Fruit fly (Drosophila melanogaster) whole organism, embryonic: ENCODE results near the gene CG8319.
A peak's percentile ranks its signal among the peaks of the same experiment; 100 is the strongest.

Source experiments
- CG1233 ChIP-seq: fragments of 200-800 bp; sonication (Bioruptor generic); optimal IDR thresholded peaks from 4 replicates; lab custom pipeline; 2018; ENCODE audit warnings: missing biosample characterization, mild to moderate bottlenecking, missing genetic modification characterization
- CG13287 ChIP-seq: fragments of 200-800 bp; sonication (Bioruptor generic); IDR thresholded peaks from 2 replicates; pipeline ENCODE4 v1.3.6; 2022; ENCODE audit warnings: missing biosample characterization, missing genetic modification characterization; ENCODE audit not compliant: partially characterized antibody
- CG13775 ChIP-seq: fragments of 200-800 bp; sonication (Bioruptor generic); optimal IDR thresholded peaks from 3 replicates; lab custom pipeline; 2017; ENCODE audit warnings: missing biosample characterization, mild to moderate bottlenecking, missing genetic modification characterization
- CG14667 ChIP-seq: fragments of 200-800 bp; sonication (Bioruptor generic); IDR thresholded peaks from 2 replicates; pipeline ENCODE4 v1.3.6; 2022; ENCODE audit warnings: missing biosample characterization, missing genetic modification characterization
- CG15479 ChIP-seq: fragments of 200-800 bp; sonication (Bioruptor generic); optimal IDR thresholded peaks from 3 replicates; lab custom pipeline; 2019; ENCODE audit warnings: missing biosample characterization, mild to moderate bottlenecking, missing genetic modification characterization, moderate library complexity
- CG17361 ChIP-seq: fragments of 200-800 bp; sonication (Bioruptor generic); IDR thresholded peaks from 3 replicates; pipeline ENCODE4 v1.3.6; 2022; ENCODE audit warnings: missing biosample characterization, missing genetic modification characterization
- CG18599 ChIP-seq: fragments of 200-800 bp; sonication (Bioruptor generic); optimal IDR thresholded peaks from 3 replicates; lab custom pipeline; 2017; ENCODE audit warnings: missing biosample characterization, missing genetic modification characterization, mild to moderate bottlenecking, moderate library complexity, missing genetic modification reagents
- CG18619 ChIP-seq: fragments of 200-800 bp; sonication (Bioruptor generic); optimal IDR thresholded peaks from 3 replicates; lab custom pipeline; 2017; ENCODE audit warnings: missing biosample characterization, mild to moderate bottlenecking, missing genetic modification characterization
- CG3065 ChIP-seq: fragments of 200-800 bp; sonication (Bioruptor generic); optimal IDR thresholded peaks from 2 replicates; lab custom pipeline; 2016; ENCODE audit warnings: missing biosample characterization, missing genetic modification characterization
- CG31388 ChIP-seq: fragments of 200-800 bp; sonication (Bioruptor generic); optimal IDR thresholded peaks from 2 replicates; lab custom pipeline; 2016; ENCODE audit warnings: missing biosample characterization, missing genetic modification characterization
- CG3838 ChIP-seq: fragments of 200-800 bp; sonication (Bioruptor generic); optimal IDR thresholded peaks from 3 replicates; lab custom pipeline; 2016; ENCODE audit warnings: missing biosample characterization, missing genetic modification characterization
- CG4328 ChIP-seq: fragments of 200-800 bp; sonication (Bioruptor generic); optimal IDR thresholded peaks from 3 replicates; lab custom pipeline; 2017; ENCODE audit warnings: missing biosample characterization, missing genetic modification reagents, missing genetic modification characterization
- CG4820 ChIP-seq: fragments of 200-800 bp; sonication (Bioruptor generic); optimal IDR thresholded peaks from 3 replicates; lab custom pipeline; 2016; ENCODE audit warnings: missing biosample characterization, missing genetic modification characterization
- CG4854 ChIP-seq: fragments of 200-800 bp; sonication (Bioruptor generic); optimal IDR thresholded peaks from 2 replicates; lab custom pipeline; 2016; ENCODE audit warnings: missing biosample characterization, missing genetic modification characterization, inconsistent platforms
- CG6175 ChIP-seq: fragments of 200-800 bp; sonication (Bioruptor generic); IDR thresholded peaks from 3 replicates; pipeline ENCODE4 v1.3.6; 2022; ENCODE audit warnings: missing biosample characterization, missing genetic modification characterization
- CG6683 ChIP-seq: fragments of 200-800 bp; sonication (Bioruptor generic); optimal IDR thresholded peaks from 2 replicates; lab custom pipeline; 2017; ENCODE audit warnings: missing biosample characterization, mild to moderate bottlenecking, missing genetic modification characterization, missing genetic modification reagents
- CG7556 ChIP-seq: fragments of 200-800 bp; sonication (Bioruptor generic); optimal IDR thresholded peaks from 2 replicates; lab custom pipeline; 2017; ENCODE audit warnings: missing biosample characterization, mild to moderate bottlenecking, missing genetic modification characterization
- CG7987 ChIP-seq: fragments of 200-800 bp; sonication (Bioruptor generic); optimal IDR thresholded peaks from 2 replicates; lab custom pipeline; 2018; ENCODE audit warnings: missing biosample characterization, mild to moderate bottlenecking, missing genetic modification characterization, moderate library complexity
- CG8290 ChIP-seq, 3 experiments: fragments of 200-800 bp; sonication (Bioruptor generic); optimal IDR thresholded peaks; 2 replicates each; lab custom pipeline; 2016 to 2019; ENCODE audit warnings: missing biosample characterization in 3 of 3, missing genetic modification characterization in 3 of 3, mild to moderate bottlenecking in 2 of 3, moderate library complexity in 1 of 3
- CG8478 ChIP-seq: fragments of >200 bp; optimal IDR thresholded peaks from 2 replicates; lab custom pipeline; 2018
- CG9797 ChIP-seq: fragments of 200-800 bp; sonication (Bioruptor generic); optimal IDR thresholded peaks from 3 replicates; lab custom pipeline; 2018; ENCODE audit warnings: missing biosample characterization, mild to moderate bottlenecking, missing genetic modification characterization
- CG9817 ChIP-seq: fragments of 200-800 bp; sonication (Bioruptor generic); optimal IDR thresholded peaks from 2 replicates; lab custom pipeline; 2018; ENCODE audit warnings: missing biosample characterization, mild to moderate bottlenecking, missing genetic modification characterization, moderate library complexity
- CG9876 ChIP-seq: fragments of 200-800 bp; sonication (Bioruptor generic); optimal IDR thresholded peaks from 2 replicates; lab custom pipeline; 2016; ENCODE audit warnings: missing biosample characterization, missing genetic modification characterization
- Fer2 ChIP-seq: fragments of 200-800 bp; sonication (Bioruptor generic); optimal IDR thresholded peaks from 2 replicates; lab custom pipeline; 2018; ENCODE audit warnings: missing biosample characterization, mild to moderate bottlenecking, missing genetic modification characterization, moderate library complexity
- Hmx ChIP-seq: fragments of 200-800 bp; sonication (Bioruptor generic); optimal IDR thresholded peaks from 2 replicates; lab custom pipeline; 2016; ENCODE audit warnings: missing biosample characterization, missing genetic modification characterization
- Hr51 ChIP-seq, 2 experiments: fragments of 200-800 bp; sonication (Bioruptor generic); optimal IDR thresholded peaks; 2 replicates in 1 of 2; 3 replicates in 1 of 2; lab custom pipeline; 2016 to 2018; ENCODE audit warnings: missing biosample characterization in 2 of 2, missing genetic modification characterization in 2 of 2, mild to moderate bottlenecking in 1 of 2, moderate library complexity in 1 of 2
- Mes4 ChIP-seq: fragments of 200-800 bp; sonication (Bioruptor generic); optimal IDR thresholded peaks from 2 replicates; lab custom pipeline; 2016; ENCODE audit warnings: missing biosample characterization, missing genetic modification characterization
- Optix ChIP-seq: fragments of 200-800 bp; sonication (Bioruptor generic); IDR thresholded peaks from 3 replicates; pipeline ENCODE4 v1.3.6; 2022; ENCODE audit warnings: missing biosample characterization, missing genetic modification characterization
- Poxn ChIP-seq: fragments of 200-800 bp; sonication (Bioruptor generic); IDR thresholded peaks from 2 replicates; pipeline ENCODE4 v1.3.6; 2022; ENCODE audit warnings: missing biosample characterization, missing genetic modification characterization
- Trl ChIP-seq, 3 experiments: fragments of >200 bp in 2 of 3; fragments of 200-800 bp in 1 of 3; sonication (Bioruptor generic) in 1 of 3; optimal IDR thresholded peaks; 2 replicates in 1 of 3; 3 replicates in 2 of 3; lab custom pipeline; 2016 to 2017; ENCODE audit warnings: missing biosample characterization in 1 of 3, missing genetic modification characterization in 1 of 3
- Usf ChIP-seq: fragments of 200-800 bp; sonication (Bioruptor generic); optimal IDR thresholded peaks from 2 replicates; lab custom pipeline; 2017; ENCODE audit warnings: missing genotype, missing biosample characterization, missing genetic modification characterization
- az2 ChIP-seq: fragments of 200-800 bp; sonication (Bioruptor generic); optimal IDR thresholded peaks from 3 replicates; lab custom pipeline; 2016; ENCODE audit warnings: missing biosample characterization, missing genetic modification characterization
- dmrt11E ChIP-seq: fragments of 200-800 bp; sonication (Bioruptor generic); optimal IDR thresholded peaks from 3 replicates; lab custom pipeline; 2018; ENCODE audit warnings: missing biosample characterization, mild to moderate bottlenecking, missing genetic modification characterization, moderate library complexity
- ftz-f1 ChIP-seq: fragments of 200-800 bp; sonication (Bioruptor generic); optimal IDR thresholded peaks from 2 replicates; lab custom pipeline; 2016; ENCODE audit warnings: missing biosample characterization, missing genetic modification characterization
- grau ChIP-seq: fragments of 200-800 bp; optimal IDR thresholded peaks from 3 replicates; lab custom pipeline; 2019; ENCODE audit warnings: missing biosample characterization, mild to moderate bottlenecking, missing genetic modification characterization, moderate library complexity
- her ChIP-seq: fragments of 200-800 bp; sonication (Bioruptor generic); optimal IDR thresholded peaks from 2 replicates; lab custom pipeline; 2016; ENCODE audit warnings: missing biosample characterization, missing genetic modification characterization
- insv ChIP-seq, 2 experiments: fragments of 200-800 bp; sonication (Bioruptor generic); optimal IDR thresholded peaks; 3 replicates each; lab custom pipeline; 2016 to 2018; ENCODE audit warnings: missing biosample characterization in 2 of 2, missing genetic modification characterization in 2 of 2
- inv ChIP-seq: fragments of 200-800 bp; sonication (Bioruptor generic); IDR thresholded peaks from 2 replicates; pipeline ENCODE4 v1.3.6; 2022; ENCODE audit warnings: missing biosample characterization, missing genetic modification characterization; ENCODE audit not compliant: partially characterized antibody
- lab ChIP-seq: fragments of 200-800 bp; sonication (Bioruptor generic); optimal IDR thresholded peaks from 3 replicates; lab custom pipeline; 2017; ENCODE audit warnings: missing biosample characterization, missing genetic modification characterization, mild to moderate bottlenecking, moderate library complexity, missing genetic modification reagents
- mirr ChIP-seq: fragments of 200-800 bp; sonication (Bioruptor generic); optimal IDR thresholded peaks from 3 replicates; lab custom pipeline; 2018; ENCODE audit warnings: missing biosample characterization, mild to moderate bottlenecking, missing genetic modification characterization
- nerfin-1 ChIP-seq: fragments of 200-800 bp; sonication (Bioruptor generic); optimal IDR thresholded peaks from 3 replicates; lab custom pipeline; 2019; ENCODE audit warnings: missing biosample characterization, mild to moderate bottlenecking, missing genetic modification characterization, moderate library complexity
- odd ChIP-seq: fragments of 200-800 bp; sonication (Bioruptor generic); optimal IDR thresholded peaks from 2 replicates; lab custom pipeline; 2017; ENCODE audit warnings: missing biosample characterization, mild to moderate bottlenecking, missing genetic modification characterization
- p53 ChIP-seq: fragments of 200-800 bp; sonication (Bioruptor generic); optimal IDR thresholded peaks from 2 replicates; lab custom pipeline; 2016; ENCODE audit warnings: missing biosample characterization, missing genetic modification characterization
- prd ChIP-seq, 3 experiments: fragments of >200 bp in 2 of 3; fragments of 200-800 bp in 1 of 3; sonication (Bioruptor generic) in 1 of 3; optimal IDR thresholded peaks in 2 of 3; IDR thresholded peaks in 1 of 3; 2 replicates in 2 of 3; 3 replicates in 1 of 3; pipeline versions ENCODE4 v1.3.6 to Lab custom; 2017 to 2022; ENCODE audit warnings: missing biosample characterization in 1 of 3, missing genetic modification characterization in 1 of 3
- pros ChIP-seq: fragments of 200-800 bp; sonication (Bioruptor generic); optimal IDR thresholded peaks from 3 replicates; lab custom pipeline; 2019; ENCODE audit warnings: missing biosample characterization, mild to moderate bottlenecking, missing genetic modification characterization, moderate library complexity
- sd ChIP-seq: fragments of 200-800 bp; sonication (Bioruptor generic); optimal IDR thresholded peaks from 3 replicates; lab custom pipeline; 2018; ENCODE audit warnings: missing biosample characterization, mild to moderate bottlenecking, missing genetic modification characterization, moderate library complexity
- sens ChIP-seq: fragments of 200-800 bp; sonication (Bioruptor generic); peaks from one replicate; lab custom pipeline; 2016; ENCODE audit warnings: missing biosample characterization, missing genetic modification characterization
- so ChIP-seq: fragments of 200-800 bp; sonication (Bioruptor generic); IDR thresholded peaks from 3 replicates; pipeline ENCODE4 v1.3.6; 2022; ENCODE audit warnings: missing biosample characterization, missing genetic modification characterization
- vfl ChIP-seq: fragments of 200-800 bp; sonication (Bioruptor generic); optimal IDR thresholded peaks from 2 replicates; lab custom pipeline; 2016; ENCODE audit warnings: missing biosample characterization, missing genetic modification characterization

Gene CG8319

DNA sequence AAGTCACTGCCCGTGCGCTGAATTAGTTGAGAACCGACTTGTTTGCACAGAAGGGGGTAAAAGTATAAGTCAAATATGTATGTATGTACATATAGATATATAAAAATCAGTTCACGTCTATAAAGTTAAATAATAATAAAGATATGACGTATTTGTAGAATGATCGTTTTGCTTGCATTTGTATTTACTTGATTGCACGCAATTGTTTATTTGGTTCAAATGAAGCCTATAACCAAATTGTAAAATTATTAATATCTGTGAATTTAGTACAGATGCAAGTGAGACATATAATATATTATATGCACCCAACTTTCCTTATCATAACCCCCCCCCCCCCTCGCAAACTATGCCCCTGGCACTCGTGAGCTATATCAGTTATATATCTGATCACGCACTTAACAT is 26.6 kb upstream of the CG8319 start (continued):
- TF ChIP-seq prd (optimal IDR thresholded peaks at IDR 0.05; lab: Kevin White, UChicago) (no peak), prd (GFP tag; IDR thresholded peaks at IDR 0.05; lab: Robert Waterston, UW) (peak; percentile 53; the same call in 2 of the 3 replicates), ftz-f1 (no peak), Hmx (GFP tag; lab: Kevin White, UChicago) (no peak), CG14667 (GFP tag; lab: Robert Waterston, UW) (no peak), so (no peak), az2 (GFP tag; lab: Kevin White, UChicago) (no peak), CG18599 (peak; percentile 89), CG8478 (lab: Kevin White, UChicago) (no peak), CG9817 (tag; lab: Kevin White, UChicago) (no peak), CG31388 (GFP tag; lab: Kevin White, UChicago) (no peak), sd (tag; lab: Kevin White, UChicago) (peak; percentile 2), vfl (GFP tag; lab: Kevin White, UChicago) (no peak), Trl (optimal IDR thresholded peaks at IDR 0.05; lab: Kevin White, UChicago) (no peak), Trl (GFP tag; optimal IDR thresholded peaks at IDR 0.05; lab: Kevin White, UChicago) (no peak), p53 (no peak), nerfin-1 (tag; lab: Kevin White, UChicago) (peak; percentile 43), Hr51 (GFP tag; optimal IDR thresholded peaks at IDR 0.05; lab: Kevin White, UChicago) (peak in 1 of 2 experiments; percentile 9), CG1233 (GFP tag; lab: Kevin White, UChicago) (peak; percentile 53), mirr (no peak), Poxn (no peak), dmrt11E (tag; lab: Kevin White, UChicago) (peak; percentile 39), Mes4 (GFP tag; lab: Kevin White, UChicago) (no peak), CG8290 (GFP tag; optimal IDR thresholded peaks at IDR 0.05; lab: Kevin White, UChicago) (no peak), CG8290 (tag; optimal IDR thresholded peaks at IDR 0.05; lab: Kevin White, UChicago) (peak in 1 of 2 experiments; percentile 0), pros (GFP tag; lab: Kevin White, UChicago) (no peak), CG6683 (GFP tag; lab: Kevin White, UChicago) (peak; percentile 26), CG17361 (peak; percentile 69), CG6175 (GFP tag; lab: Robert Waterston, UW) (no peak), CG13287 (GFP tag; lab: Robert Waterston, UW) (no peak), odd (peak; percentile 9), inv (GFP tag; lab: Robert Waterston, UW) (no peak), grau (tag; lab: Kevin White, UChicago) (peak; percentile 63), CG9876 (no peak), Optix (no peak), CG7556 (GFP tag; lab: Kevin White, UChicago) (peak; percentile 28), CG9797 (GFP tag; lab: Kevin White, UChicago) (no peak), Fer2 (tag; lab: Kevin White, UChicago) (peak; percentile 23), CG13775 (peak; percentile 55), her (GFP tag; lab: Kevin White, UChicago) (no peak), CG15479 (GFP tag; lab: Kevin White, UChicago) (no peak), CG3838 (no peak), sens (GFP tag; lab: Kevin White, UChicago) (peak; percentile 72), CG18619 (peak; percentile 54), Usf (GFP tag; lab: Kevin White, UChicago) (peak; percentile 41), lab (GFP tag; lab: Kevin White, UChicago) (peak; percentile 81), CG3065 (GFP tag; lab: Kevin White, UChicago) (no peak), CG4820 (GFP tag; lab: Kevin White, UChicago) (no peak), insv (GFP tag; optimal IDR thresholded peaks at IDR 0.05; lab: Kevin White, UChicago) (no peak), CG4854 (no peak), CG4328 (GFP tag; lab: Kevin White, UChicago) (peak; percentile 28), CG7987 (peak; percentile 6)
